Worm (Caenorhabditis elegans): ENCODE data around the gene bcc-1.
A peak's percentile ranks its signal among the peaks of the same experiment; 100 is the strongest.

bcc-1 gene

ce11 chrIV:11068314-11068713, 24.0 kb downstream of the bcc-1 start:
- no peak for TF ChIP-seq ceh-34 (tag; optimal IDR thresholded peaks at IDR 0.05)
- TF ChIP-seq ref-2 (tag; optimal IDR thresholded peaks at IDR 0.05): no peak
- TF ChIP-seq mec-3 (tag; optimal IDR thresholded peaks at IDR 0.05; ENCODE audit: borderline replicate concordance): no peak
- TF ChIP-seq pax-1 (tag; optimal IDR thresholded peaks at IDR 0.05): no peak
- no peak for TF ChIP-seq hlh-8 (tag; optimal IDR thresholded peaks at IDR 0.05)
- TF ChIP-seq hlh-30 (tag; optimal IDR thresholded peaks at IDR 0.05; ENCODE audit: insufficient read depth): peak; percentile 55
- TF ChIP-seq unc-55 (GFP tag; optimal IDR thresholded peaks at IDR 0.05): peak; percentile 100
- no peak for TF ChIP-seq lin-11 (tag; optimal IDR thresholded peaks at IDR 0.05)
- TF ChIP-seq pat-9 (tag; optimal IDR thresholded peaks at IDR 0.05): no peak
- no peak for TF ChIP-seq npax-4 (tag; optimal IDR thresholded peaks at IDR 0.05)
- no peak for TF ChIP-seq fkh-10 (GFP tag; optimal IDR thresholded peaks at IDR 0.05)
- TF ChIP-seq nfya-1 (tag; optimal IDR thresholded peaks at IDR 0.05): peak; percentile 47
- no peak for TF ChIP-seq ceh-22 (tag; optimal IDR thresholded peaks at IDR 0.05)
- TF ChIP-seq ceh-6 (GFP tag; optimal IDR thresholded peaks at IDR 0.05): no peak
- TF ChIP-seq pag-3 (tag; optimal IDR thresholded peaks at IDR 0.05; ENCODE audit: borderline replicate concordance): no peak
- no peak for TF ChIP-seq unc-42 (tag; optimal IDR thresholded peaks at IDR 0.05)
- no peak for TF ChIP-seq che-1 (tag; optimal IDR thresholded peaks at IDR 0.05)
- TF ChIP-seq ceh-2 (tag; optimal IDR thresholded peaks at IDR 0.05): no peak
- no peak for TF ChIP-seq unc-86 (tag; optimal IDR thresholded peaks at IDR 0.05)
- TF ChIP-seq ceh-30 (tag; optimal IDR thresholded peaks at IDR 0.05): no peak
- TF ChIP-seq lim-6 (tag; optimal IDR thresholded peaks at IDR 0.05): no peak
- no peak for TF ChIP-seq fkh-6 (tag; optimal IDR thresholded peaks at IDR 0.05)
- TF ChIP-seq tbx-2 (tag; optimal IDR thresholded peaks at IDR 0.05): no peak
- no peak for TF ChIP-seq C08G9.2 (tag; optimal IDR thresholded peaks at IDR 0.05)
- peak; percentile 68 for TF ChIP-seq ceh-18 (tag; optimal IDR thresholded peaks at IDR 0.05)
- TF ChIP-seq rnt-1 (tag; optimal IDR thresholded peaks at IDR 0.05): peak; percentile 81
- no peak for TF ChIP-seq ceh-9 (tag; optimal IDR thresholded peaks at IDR 0.05)

ce11 chrIV:11067003-11067402, 25.3 kb downstream of the bcc-1 start, which contains the start of gene ttr-17:
Gene ttr-17 (minus strand): TSS chrIV:11067026.
- TF ChIP-seq ceh-18 (tag; optimal IDR thresholded peaks at IDR 0.05): peak; percentile 51
- no peak for TF ChIP-seq tbx-2 (tag; optimal IDR thresholded peaks at IDR 0.05)

ce11 chrIV:11063962-11064361, 28.4 kb downstream of the bcc-1 start, which contains the start of gene ttr-16:
Gene ttr-16 (minus strand): TSS chrIV:11064137.
- peak; percentile 30 for TF ChIP-seq ceh-18 (tag; optimal IDR thresholded peaks at IDR 0.05)
- no peak for TF ChIP-seq ceh-24 (tag; optimal IDR thresholded peaks at IDR 0.05)
- TF ChIP-seq unc-55 (GFP tag; optimal IDR thresholded peaks at IDR 0.05): peak; percentile 88
- peak; percentile 77 for TF ChIP-seq nfya-1 (tag; optimal IDR thresholded peaks at IDR 0.05)

ce11 chrIV:11062984-11063613, 29.3 kb downstream of the bcc-1 start:
- TF ChIP-seq lim-6 (tag; optimal IDR thresholded peaks at IDR 0.05) (no peak), ttx-3 (tag; optimal IDR thresholded peaks at IDR 0.05) (no peak), fax-1 (tag; optimal IDR thresholded peaks at IDR 0.05) (no peak), pha-4 (tag; optimal IDR thresholded peaks at IDR 0.05) (no peak), ceh-2 (tag; optimal IDR thresholded peaks at IDR 0.05) (no peak), pax-1 (tag; optimal IDR thresholded peaks at IDR 0.05) (no peak), K09A11.1 (tag; optimal IDR thresholded peaks at IDR 0.05; ENCODE audit: insufficient read depth) (no peak), nfya-1 (tag; optimal IDR thresholded peaks at IDR 0.05) (no peak), ref-2 (tag; optimal IDR thresholded peaks at IDR 0.05) (no peak), ceh-14 (tag; optimal IDR thresholded peaks at IDR 0.05) (no peak), pag-3 (tag; optimal IDR thresholded peaks at IDR 0.05; ENCODE audit: borderline replicate concordance) (no peak), C38D4.7 (GFP tag; optimal IDR thresholded peaks at IDR 0.05) (no peak)

Measured in whole organism, late embryonic.